Fruit fly (Drosophila melanogaster): ENCODE measurements around the gene obst-I.

obst-I gene

dm6 chr3L:2265692-2266444 is 1.8 kb upstream of the obst-I start, which contains the start of the genes ecd and CG13806:
TSS of gene ecd (minus strand) at chr3L:2265857.
TSS of gene CG13806 (plus strand) at chr3L:2266394.
- no peak for TF ChIP-seq CG17801 (GFP tag; optimal IDR thresholded peaks at IDR 0.05; ENCODE audit: partially characterized antibody)

DNA sequence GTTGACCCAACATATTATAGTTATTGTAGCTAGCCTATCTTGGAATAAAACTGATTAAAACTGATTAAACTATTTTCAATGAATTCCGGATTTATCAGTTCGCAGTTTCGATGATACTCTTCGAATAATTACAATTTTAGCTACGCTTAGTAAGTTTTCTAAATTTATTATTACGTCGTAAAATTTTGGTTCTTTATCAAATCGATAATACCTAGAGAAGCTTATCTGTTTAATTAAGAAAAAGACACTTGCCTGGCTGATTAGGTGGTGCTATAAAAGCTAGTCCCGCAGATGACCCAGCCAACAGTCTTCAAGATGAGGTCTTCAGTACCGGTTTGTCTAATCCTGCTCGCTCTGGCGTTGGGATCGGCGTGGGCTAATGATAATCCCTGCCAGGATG is 867 bp downstream of the obst-I start, which contains the start of gene CG32302:
TSS of gene CG32302 (plus strand) at position 301 of the 400 bp plus-strand sequence.
- TF ChIP-seq CG17801 (GFP tag; optimal IDR thresholded peaks at IDR 0.05; ENCODE audit: partially characterized antibody), result no peak

DNA sequence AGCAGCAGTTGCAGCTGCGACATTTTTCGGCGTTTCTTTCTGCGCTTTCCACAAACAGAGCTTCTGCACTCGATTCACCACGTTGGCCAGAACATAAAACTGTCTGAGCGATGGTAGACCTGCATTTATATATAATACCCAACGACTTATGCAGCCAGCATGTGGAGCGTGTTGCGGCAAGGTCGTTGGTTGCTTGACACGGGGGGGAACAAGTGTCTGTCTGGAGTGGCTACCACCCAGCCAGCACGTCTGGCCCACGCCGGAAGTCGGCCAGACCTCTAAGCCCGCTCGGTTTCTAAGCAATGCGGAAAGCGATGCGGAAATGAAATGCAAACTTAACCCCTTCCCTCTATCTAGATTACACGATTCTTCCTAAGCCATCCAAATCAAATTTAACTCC is 5.0 kb downstream of the obst-I start, which contains the start of gene yellow-g:
TSS of gene yellow-g (minus strand) at position 101 of the 400 bp plus-strand sequence.
- no peak for TF ChIP-seq CG17801 (GFP tag; optimal IDR thresholded peaks at IDR 0.05; ENCODE audit: partially characterized antibody)

dm6 chr3L:2273392-2273791 is 5.7 kb downstream of the obst-I start:
- TF ChIP-seq CG17801 (GFP tag; optimal IDR thresholded peaks at IDR 0.05; ENCODE audit: partially characterized antibody), result no peak

- TF ChIP-seq CG17801 (GFP tag; optimal IDR thresholded peaks at IDR 0.05; ENCODE audit: partially characterized antibody), result no peak
These were observed 8.6 kb downstream of the obst-I start, which contains the start of gene yellow-g2 for dm6 chr3L:2276250-2276649. TSS of gene yellow-g2 (plus strand) at chr3L:2276550.

- no peak for TF ChIP-seq CG17801 (GFP tag; optimal IDR thresholded peaks at IDR 0.05; ENCODE audit: partially characterized antibody)
These were observed 14.8 kb downstream of the obst-I start, which contains the start of gene MsR2 for dm6 chr3L:2282506-2282905. TSS of gene MsR2 (plus strand) at chr3L:2282883.

All from ovary, adult (tissue).